Fruit fly (Drosophila melanogaster): ENCODE data around the gene RPA2.

RPA2 gene

DNA sequence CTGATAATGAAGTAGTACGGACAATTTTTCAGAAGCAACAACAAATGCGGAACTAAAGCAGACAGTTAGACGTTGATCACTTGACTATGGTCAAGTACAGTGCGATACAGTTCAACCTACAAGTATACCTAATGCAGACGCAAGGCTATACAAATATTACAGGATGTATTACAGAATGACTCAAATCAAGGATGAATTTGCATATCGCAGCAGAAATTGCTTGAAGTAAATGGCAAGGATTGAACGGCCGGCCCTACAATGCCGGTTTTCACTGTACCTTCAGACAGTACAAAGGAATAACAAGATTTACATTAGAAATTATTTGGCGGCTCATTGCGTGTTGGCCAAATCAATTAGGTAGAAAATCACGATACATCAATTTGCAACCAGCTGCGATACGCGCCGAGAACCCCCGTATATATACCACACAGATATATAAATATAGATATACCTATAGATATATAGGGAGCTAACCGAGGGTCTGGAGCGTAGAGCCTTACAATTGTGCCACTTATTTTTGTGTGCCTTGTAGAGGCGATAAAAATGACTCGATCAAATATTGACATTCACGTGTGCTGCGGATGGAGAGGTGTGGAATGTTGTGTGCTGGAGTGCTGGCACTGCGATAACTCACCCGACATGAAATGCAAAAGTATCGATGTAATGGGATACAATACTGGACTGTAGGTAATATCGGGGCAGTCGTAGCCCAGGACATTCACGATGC is 44.4 kb downstream of the RPA2 start (continued):
- TF ChIP-seq pfk (GFP tag; optimal IDR thresholded peaks at IDR 0.05) (no peak), H2.0 (GFP tag; IDR thresholded peaks at IDR 0.05) (no peak), Nf-YB (GFP tag; optimal IDR thresholded peaks at IDR 0.05) (no peak), Six4 (GFP tag; optimal IDR thresholded peaks at IDR 0.05) (peak; percentile 4), CG18764 (GFP tag; optimal IDR thresholded peaks at IDR 0.05) (peak; percentile 17), B-H1 (GFP tag; IDR thresholded peaks at IDR 0.05) (peak; percentile 49; the same call in 1 of the 3 replicates), Hand (GFP tag; optimal IDR thresholded peaks at IDR 0.05) (peak; percentile 14), CG6791 (GFP tag; IDR thresholded peaks at IDR 0.05; ENCODE audit: partially characterized antibody) (0 out of 3 replicates have a peak, but pooled peaks have one; percentile 25), CG17359 (tag; optimal IDR thresholded peaks at IDR 0.05) (peak; percentile 26), CG18476 (GFP tag; optimal IDR thresholded peaks at IDR 0.05) (no peak), D19B (GFP tag; optimal IDR thresholded peaks at IDR 0.05) (peak; percentile 31), CG2120 (GFP tag; optimal IDR thresholded peaks at IDR 0.05) (peak; percentile 87), CG31224 (GFP tag; IDR thresholded peaks at IDR 0.05) (peak; percentile 59), nerfin-1 (tag; optimal IDR thresholded peaks at IDR 0.05) (no peak), CG13775 (GFP tag; optimal IDR thresholded peaks at IDR 0.05) (peak; percentile 0), bigmax (GFP tag; optimal IDR thresholded peaks at IDR 0.05) (no peak), CG4854 (GFP tag; optimal IDR thresholded peaks at IDR 0.05) (no peak), CG7839 (tag; optimal IDR thresholded peaks at IDR 0.05) (peak; percentile 65), CG1792 (GFP tag; optimal IDR thresholded peaks at IDR 0.05) (no peak), Optix (GFP tag; IDR thresholded peaks at IDR 0.05) (no peak; the same call in 2 of the 3 replicates), slbo (GFP tag; IDR thresholded peaks at IDR 0.05) (peak; percentile 91), CG11696 (GFP tag; IDR thresholded peaks at IDR 0.05) (peak; percentile 53; the same call in 1 of the 2 replicates), H15 (GFP tag; IDR thresholded peaks at IDR 0.05) (0 out of 3 replicates have a peak, but pooled peaks have one; percentile 42), CG9876 (GFP tag; optimal IDR thresholded peaks at IDR 0.05) (no peak), sob (GFP tag; IDR thresholded peaks at IDR 0.05) (no peak), prd (optimal IDR thresholded peaks at IDR 0.05) (no peak), prd (GFP tag; IDR thresholded peaks at IDR 0.05) (peak; percentile 74), CG5245 (GFP tag; optimal IDR thresholded peaks at IDR 0.05) (no peak), NfI (GFP tag; optimal IDR thresholded peaks at IDR 0.05) (peak; percentile 12), ttk (GFP tag; IDR thresholded peaks at IDR 0.05) (no peak), HLHmδ (GFP tag; optimal IDR thresholded peaks at IDR 0.05) (peak; percentile 54), CG31365 (tag; optimal IDR thresholded peaks at IDR 0.05) (no peak), Sry-δ (GFP tag; optimal IDR thresholded peaks at IDR 0.05) (peak; percentile 20), Dref (GFP tag; IDR thresholded peaks at IDR 0.05) (no peak), kay (GFP tag; optimal IDR thresholded peaks at IDR 0.05) (peak; percentile 27), CG15696 (tag; optimal IDR thresholded peaks at IDR 0.05) (peak; percentile 27), lilli (GFP tag; optimal IDR thresholded peaks at IDR 0.05) (peak; percentile 83), CG18619 (GFP tag; optimal IDR thresholded peaks at IDR 0.05) (peak; percentile 40), Mad (GFP tag; optimal IDR thresholded peaks at IDR 0.05) (no peak), crol (GFP tag; IDR thresholded peaks at IDR 0.05) (no peak), Atf-2 (GFP tag; optimal IDR thresholded peaks at IDR 0.05) (peak; percentile 14), Stat92E (GFP tag; optimal IDR thresholded peaks at IDR 0.05) (no peak), vvl (GFP tag; IDR thresholded peaks at IDR 0.05) (peak; percentile 66), pita (GFP tag; optimal IDR thresholded peaks at IDR 0.05) (no peak), CG9609 (GFP tag; optimal IDR thresholded peaks at IDR 0.05) (peak; percentile 23), ken (GFP tag; IDR thresholded peaks at IDR 0.05) (0 out of 3 replicates have a peak, but pooled peaks have one; percentile 33), sens (GFP tag) (peak; percentile 87), Kr (GFP tag; optimal IDR thresholded peaks at IDR 0.05) (no peak), CG9817 (tag; optimal IDR thresholded peaks at IDR 0.05) (peak; percentile 51), btn (GFP tag; optimal IDR thresholded peaks at IDR 0.05) (no peak)
